Fruit fly (Drosophila melanogaster) whole organism, embryonic: ENCODE measurements around the gene Yp1.

Experiments used
- ATbp ChIP-seq: fragments of 200-800 bp; sonication (Bioruptor generic); optimal IDR thresholded peaks from 2 replicates; lab custom pipeline; 2017; ENCODE audit warnings: missing biosample characterization, mild to moderate bottlenecking, missing genetic modification characterization, missing genetic modification reagents
- Adf1 ChIP-seq: fragments of 200-800 bp; sonication (Bioruptor generic); IDR thresholded peaks from 2 replicates; pipeline ENCODE4 v1.3.6; 2022; ENCODE audit warnings: missing biosample characterization, missing genetic modification characterization
- Asciz ChIP-seq: fragments of 200-800 bp; sonication (Bioruptor generic); optimal IDR thresholded peaks from 2 replicates; lab custom pipeline; 2017; ENCODE audit warnings: missing biosample characterization, mild to moderate bottlenecking, missing genetic modification characterization, missing genetic modification reagents
- CG11504 ChIP-seq: fragments of 200-800 bp; sonication (Bioruptor generic); optimal IDR thresholded peaks from 3 replicates; lab custom pipeline; 2019; ENCODE audit warnings: missing biosample characterization, mild to moderate bottlenecking, missing genetic modification characterization, moderate library complexity
- CG11695 ChIP-seq: fragments of 200-800 bp; sonication (Bioruptor generic); IDR thresholded peaks from 3 replicates; pipeline ENCODE4 v1.3.6; 2022; ENCODE audit warnings: missing biosample characterization, missing genetic modification characterization
- CG12071 ChIP-seq: fragments of 200-800 bp; sonication (Bioruptor generic); optimal IDR thresholded peaks from 3 replicates; lab custom pipeline; 2018; ENCODE audit warnings: missing biosample characterization, mild to moderate bottlenecking, missing genetic modification characterization
- CG12236 ChIP-seq: fragments of 200-800 bp; sonication (Bioruptor generic); optimal IDR thresholded peaks from 2 replicates; lab custom pipeline; 2016; ENCODE audit warnings: missing biosample characterization, missing genetic modification characterization
- CG13894 ChIP-seq: fragments of 200-800 bp; sonication (Bioruptor generic); optimal IDR thresholded peaks from 3 replicates; lab custom pipeline; 2018; ENCODE audit warnings: missing biosample characterization, mild to moderate bottlenecking, missing genetic modification characterization, moderate library complexity
- CG15601 ChIP-seq: fragments of 200-800 bp; sonication (Bioruptor generic); optimal IDR thresholded peaks from 3 replicates; lab custom pipeline; 2019; ENCODE audit warnings: missing biosample characterization, mild to moderate bottlenecking, missing genetic modification characterization, moderate library complexity
- CG16863 ChIP-seq: fragments of 200-800 bp; sonication (Bioruptor generic); optimal IDR thresholded peaks from 3 replicates; lab custom pipeline; 2016; ENCODE audit warnings: missing biosample characterization, missing genetic modification characterization
- CG32772 ChIP-seq: fragments of 200-800 bp; sonication (Bioruptor generic); IDR thresholded peaks from 2 replicates; pipeline ENCODE4 v1.3.6; 2022; ENCODE audit warnings: missing biosample characterization, missing genetic modification characterization
- CG33213 ChIP-seq: fragments of 200-800 bp; sonication (Bioruptor generic); optimal IDR thresholded peaks from 3 replicates; lab custom pipeline; 2016; ENCODE audit warnings: missing biosample characterization, missing genetic modification characterization
- CG4707 ChIP-seq: fragments of 200-800 bp; sonication (Bioruptor generic); optimal IDR thresholded peaks from 2 replicates; lab custom pipeline; 2018; ENCODE audit warnings: missing biosample characterization, mild to moderate bottlenecking, missing genetic modification characterization, moderate library complexity
- CG5245 ChIP-seq: fragments of 200-800 bp; sonication (Bioruptor generic); optimal IDR thresholded peaks from 3 replicates; lab custom pipeline; 2016; ENCODE audit warnings: missing biosample characterization, missing genetic modification characterization
- CG6175 ChIP-seq: fragments of 200-800 bp; sonication (Bioruptor generic); IDR thresholded peaks from 3 replicates; pipeline ENCODE4 v1.3.6; 2022; ENCODE audit warnings: missing biosample characterization, missing genetic modification characterization
- CG7357 ChIP-seq: fragments of 200-800 bp; sonication (Bioruptor generic); IDR thresholded peaks from 3 replicates; pipeline ENCODE4 v1.3.6; 2022; ENCODE audit warnings: missing biosample characterization, missing genetic modification characterization
- CG7928 ChIP-seq: fragments of 200-800 bp; sonication (Bioruptor generic); optimal IDR thresholded peaks from 2 replicates; lab custom pipeline; 2017; ENCODE audit warnings: missing biosample characterization, mild to moderate bottlenecking, missing genetic modification characterization
- CG7963 ChIP-seq: fragments of 200-800 bp; sonication (Bioruptor generic); IDR thresholded peaks from 3 replicates; pipeline ENCODE4 v1.3.6; 2022; ENCODE audit warnings: missing biosample characterization, missing genetic modification characterization; ENCODE audit not compliant: partially characterized antibody
- CG8765 ChIP-seq: fragments of 200-800 bp; sonication (Bioruptor generic); IDR thresholded peaks from 2 replicates; pipeline ENCODE4 v1.3.6; 2022; ENCODE audit warnings: missing biosample characterization, missing genetic modification characterization
- CG9437 ChIP-seq: fragments of 200-800 bp; sonication (Bioruptor generic); optimal IDR thresholded peaks from 2 replicates; lab custom pipeline; 2018; ENCODE audit warnings: missing biosample characterization, mild to moderate bottlenecking, missing genetic modification characterization
- CHES-1-like ChIP-seq: fragments of 200-800 bp; sonication (Bioruptor generic); optimal IDR thresholded peaks from 2 replicates; lab custom pipeline; 2016; ENCODE audit warnings: missing biosample characterization, missing genetic modification characterization
- Dbx ChIP-seq: fragments of 200-800 bp; sonication (Bioruptor generic); IDR thresholded peaks from 3 replicates; pipeline ENCODE4 v1.3.6; 2022; ENCODE audit warnings: missing biosample characterization, missing genetic modification characterization
- Fer3 ChIP-seq: fragments of 200-800 bp; sonication (Bioruptor generic); optimal IDR thresholded peaks from 2 replicates; lab custom pipeline; 2018; ENCODE audit warnings: missing biosample characterization, mild to moderate bottlenecking, missing genetic modification characterization, moderate library complexity
- Gug ChIP-seq: fragments of 200-800 bp; sonication (Bioruptor generic); IDR thresholded peaks from 4 replicates; pipeline ENCODE4 v1.3.6; 2022; ENCODE audit warnings: missing biosample characterization, missing genetic modification characterization
- HLH3B ChIP-seq: fragments of 200-800 bp; sonication (Bioruptor generic); IDR thresholded peaks from 2 replicates; pipeline ENCODE4 v1.3.6; 2022; ENCODE audit warnings: missing biosample characterization, missing genetic modification characterization
- Hmr ChIP-seq: fragments of 200-800 bp; sonication (Bioruptor generic); optimal IDR thresholded peaks from 3 replicates; lab custom pipeline; 2017; ENCODE audit warnings: mild to moderate bottlenecking, missing biosample characterization, missing genetic modification reagents, missing genetic modification characterization
- Hr39 ChIP-seq: fragments of >200 bp; optimal IDR thresholded peaks from 2 replicates; lab custom pipeline; 2017
- NFAT ChIP-seq: fragments of 200-800 bp; sonication (Bioruptor generic); IDR thresholded peaks from 2 replicates; pipeline ENCODE4 v1.3.6; 2022; ENCODE audit warnings: missing biosample characterization, missing genetic modification characterization
- Pdp1 ChIP-seq, 2 experiments: fragments of 200-800 bp; sonication (Bioruptor generic); optimal IDR thresholded peaks; 3 replicates each; lab custom pipeline; 2016; ENCODE audit warnings: missing biosample characterization in 2 of 2, missing genetic modification characterization in 2 of 2, mild to moderate bottlenecking in 1 of 2, moderate library complexity in 1 of 2
- Poxn ChIP-seq: fragments of 200-800 bp; sonication (Bioruptor generic); IDR thresholded peaks from 2 replicates; pipeline ENCODE4 v1.3.6; 2022; ENCODE audit warnings: missing biosample characterization, missing genetic modification characterization
- Sin3A ChIP-seq: fragments of >200 bp; optimal IDR thresholded peaks from 2 replicates; lab custom pipeline; 2018
- ase ChIP-seq: fragments of 200-800 bp; sonication (Bioruptor generic); IDR thresholded peaks from 3 replicates; pipeline ENCODE4 v1.3.6; 2022; ENCODE audit warnings: missing biosample characterization, missing genetic modification characterization
- chinmo ChIP-seq: fragments of 200-800 bp; sonication (Bioruptor generic); IDR thresholded peaks from 4 replicates; pipeline ENCODE4 v1.3.6; 2022; ENCODE audit warnings: missing biosample characterization, missing genetic modification characterization; ENCODE audit not compliant: partially characterized antibody
- gt ChIP-seq: fragments of 200-800 bp; sonication (Bioruptor generic); IDR thresholded peaks from 2 replicates; pipeline ENCODE4 v1.3.6; 2022; ENCODE audit warnings: missing biosample characterization, missing genetic modification characterization
- inv ChIP-seq: fragments of 200-800 bp; sonication (Bioruptor generic); IDR thresholded peaks from 2 replicates; pipeline ENCODE4 v1.3.6; 2022; ENCODE audit warnings: missing biosample characterization, missing genetic modification characterization; ENCODE audit not compliant: partially characterized antibody
- mld ChIP-seq: fragments of 200-800 bp; sonication (Bioruptor generic); IDR thresholded peaks from 3 replicates; pipeline ENCODE4 v1.3.6; 2022; ENCODE audit warnings: missing biosample characterization, missing genetic modification characterization; ENCODE audit not compliant: partially characterized antibody
- pros ChIP-seq: fragments of 200-800 bp; sonication (Bioruptor generic); optimal IDR thresholded peaks from 3 replicates; lab custom pipeline; 2019; ENCODE audit warnings: missing biosample characterization, mild to moderate bottlenecking, missing genetic modification characterization, moderate library complexity
- psq ChIP-seq: fragments of 200-800 bp; sonication (Bioruptor generic); optimal IDR thresholded peaks from 2 replicates; lab custom pipeline; 2017; ENCODE audit warnings: missing biosample characterization, missing genetic modification characterization
- ro ChIP-seq: fragments of 200-800 bp; sonication (Bioruptor generic); IDR thresholded peaks from 2 replicates; pipeline ENCODE4 v1.3.6; 2022; ENCODE audit warnings: missing biosample characterization, missing genetic modification characterization
- sd ChIP-seq: fragments of 200-800 bp; sonication (Bioruptor generic); optimal IDR thresholded peaks from 3 replicates; lab custom pipeline; 2018; ENCODE audit warnings: missing biosample characterization, mild to moderate bottlenecking, missing genetic modification characterization, moderate library complexity
- sens ChIP-seq: fragments of 200-800 bp; sonication (Bioruptor generic); peaks from one replicate; lab custom pipeline; 2016; ENCODE audit warnings: missing biosample characterization, missing genetic modification characterization
- sug ChIP-seq: fragments of 200-800 bp; optimal IDR thresholded peaks from 2 replicates; lab custom pipeline; 2019; ENCODE audit warnings: missing biosample characterization, mild to moderate bottlenecking, missing genetic modification characterization, moderate library complexity
- twi ChIP-seq: fragments of 200-800 bp; optimal IDR thresholded peaks from 2 replicates; lab custom pipeline; 2019; ENCODE audit warnings: missing biosample characterization, mild to moderate bottlenecking, missing genetic modification characterization, moderate library complexity
- unpg ChIP-seq: fragments of 200-800 bp; sonication (Bioruptor generic); optimal IDR thresholded peaks from 3 replicates; lab custom pipeline; 2018; ENCODE audit warnings: missing biosample characterization, mild to moderate bottlenecking, missing genetic modification characterization, moderate library complexity
- wek ChIP-seq: fragments of 200-800 bp; sonication (Bioruptor generic); optimal IDR thresholded peaks from 3 replicates; lab custom pipeline; 2018; ENCODE audit warnings: missing biosample characterization, mild to moderate bottlenecking, missing genetic modification characterization, moderate library complexity
- zf30C ChIP-seq: fragments of 200-800 bp; sonication (Bioruptor generic); optimal IDR thresholded peaks from 3 replicates; lab custom pipeline; 2018; ENCODE audit warnings: missing biosample characterization, mild to moderate bottlenecking, missing genetic modification characterization

Yp1 gene

dm6 chrX:10043873-10044272 lies 9.7 kb upstream of the Yp1 start (continued):
- TF ChIP-seq psq (GFP tag; lab: Kevin White, UChicago) (no peak), Asciz (GFP tag; lab: Kevin White, UChicago) (peak; percentile 28), CG7357 (GFP tag; lab: Robert Waterston, UW) (no peak), Fer3 (no peak), ase (peak; percentile 43; the same call in 1 of the 3 replicates), CG12236 (GFP tag; lab: Kevin White, UChicago) (no peak), CG12071 (GFP tag; lab: Kevin White, UChicago) (peak; percentile 44), CG8765 (GFP tag; lab: Robert Waterston, UW) (no peak), Sin3A (lab: Kevin White, UChicago) (no peak), Poxn (no peak), CHES-1-like (GFP tag; lab: Kevin White, UChicago) (no peak), ATbp (peak; percentile 63), CG16863 (no peak), unpg (no peak), Hmr (GFP tag; lab: Kevin White, UChicago) (peak; percentile 15), wek (GFP tag; lab: Kevin White, UChicago) (peak; percentile 56), mld (GFP tag; lab: Robert Waterston, UW) (no peak), CG7963 (no peak), Dbx (no peak)
- TF ChIP-seq, all 482 proteins: peak for 27

- TF ChIP-seq Sin3A (lab: Kevin White, UChicago) (no peak), HLH3B (GFP tag; lab: Robert Waterston, UW) (no peak), CG5245 (GFP tag; lab: Kevin White, UChicago) (no peak), twi (tag; lab: Kevin White, UChicago) (no peak), CG13894 (tag; lab: Kevin White, UChicago) (no peak), gt (GFP tag; lab: Robert Waterston, UW) (no peak), CG4707 (GFP tag; lab: Kevin White, UChicago) (no peak), ro (GFP tag; lab: Robert Waterston, UW) (no peak)
Measured at dm6 chrX:10045763-10046162, 7.8 kb upstream of the Yp1 start.

- TF ChIP-seq CG32772 (GFP tag; lab: Robert Waterston, UW) (no peak), inv (no peak), Gug (GFP tag; lab: Robert Waterston, UW) (no peak), zf30C (no peak), Pdp1 (GFP tag; optimal IDR thresholded peaks at IDR 0.05; lab: Kevin White, UChicago) (peak in 1 of 2 experiments; percentile 85), pros (GFP tag; lab: Kevin White, UChicago) (peak; percentile 23), sd (tag; lab: Kevin White, UChicago) (peak; percentile 19)
- TF ChIP-seq, all 482 proteins: peak for 3
Measured at dm6 chrX:10046760-10047159, 6.9 kb upstream of the Yp1 start.

- no peak for TF ChIP-seq CG7928
- peak; percentile 50; the same call in 1 of the 3 replicates for TF ChIP-seq CG6175 (GFP tag; lab: Robert Waterston, UW)
- no peak for TF ChIP-seq CG9437 (GFP tag; lab: Kevin White, UChicago)
- no peak for TF ChIP-seq sug (tag; lab: Kevin White, UChicago)
- TF ChIP-seq chinmo (GFP tag; lab: Robert Waterston, UW) = 0 out of 4 replicates have a peak, but pooled peaks have one; percentile 44
- no peak for TF ChIP-seq Hr39 (lab: Kevin White, UChicago)
- peak; percentile 98 for TF ChIP-seq CG11504 (tag; lab: Kevin White, UChicago)
- TF ChIP-seq CG15601 (tag; lab: Kevin White, UChicago) = peak; percentile 75
- no peak for TF ChIP-seq NFAT (GFP tag; lab: Robert Waterston, UW)
- TF ChIP-seq sens = peak; percentile 43
- TF ChIP-seq CG11695 (GFP tag; lab: Robert Waterston, UW) = no peak
- no peak for TF ChIP-seq CG33213 (GFP tag; lab: Kevin White, UChicago)
- peak; percentile 79 for TF ChIP-seq Adf1 (GFP tag; lab: Robert Waterston, UW)
Measured at dm6 chrX:10047961-10048360, 5.7 kb upstream of the Yp1 start.
